Worm (Caenorhabditis elegans) whole organism, L3 larva: ENCODE results near the gene eif-3.D.
A peak's percentile ranks its signal among the peaks of the same experiment; 100 is the strongest.

ENCODE experiments used
- aly-2 ChIP-seq: fragments of 150-350 bp; optimal IDR thresholded peaks from 2 replicates; lab custom pipeline; 2014; ENCODE audit warnings: missing biosample characterization, missing genetic modification characterization
- ama-1 ChIP-seq: fragments of 150-350 bp; optimal IDR thresholded peaks from 2 replicates; lab custom pipeline; 2018
- ceh-28 ChIP-seq: fragments of 150-350 bp; optimal IDR thresholded peaks from 2 replicates; lab custom pipeline; 2014; ENCODE audit warnings: missing biosample characterization, missing genetic modification reagents, missing genetic modification characterization
- ceh-82 ChIP-seq: fragments of 150-350 bp; optimal IDR thresholded peaks from 2 replicates; lab custom pipeline; 2014; ENCODE audit warnings: missing biosample characterization, missing genetic modification characterization
- egl-5 ChIP-seq: fragments of 150-350 bp; optimal IDR thresholded peaks from 2 replicates; lab custom pipeline; 2017; ENCODE audit warnings: missing biosample characterization, missing genetic modification reagents, missing genetic modification characterization, inconsistent platforms
- elt-1 ChIP-seq: fragments of 150-350 bp; optimal IDR thresholded peaks from 2 replicates; lab custom pipeline; 2014; ENCODE audit warnings: missing biosample characterization, missing genetic modification characterization
- elt-2 ChIP-seq: sonication (generic microtip); optimal IDR thresholded peaks from 2 replicates; lab custom pipeline; 2016; ENCODE audit warnings: missing genetic modification reagents, mild to moderate bottlenecking, missing genetic modification characterization, missing compliant biosample characterization
- elt-3 ChIP-seq, 3 experiments: fragments of 150-350 bp in 1 of 3; sonication (generic microtip) in 2 of 3; optimal IDR thresholded peaks; 2 replicates in 2 of 3; 4 replicates in 1 of 3; lab custom pipeline; 2014 to 2017; ENCODE audit warnings: missing biosample characterization in 3 of 3, missing genetic modification characterization in 3 of 3
- fkh-10 ChIP-seq: sonication (generic microtip); optimal IDR thresholded peaks from 2 replicates; lab custom pipeline; 2017; ENCODE audit warnings: missing biosample characterization, missing genetic modification reagents, missing genetic modification characterization
- fkh-2 ChIP-seq: fragments of 150-350 bp; optimal IDR thresholded peaks from 2 replicates; lab custom pipeline; 2014; ENCODE audit warnings: missing biosample characterization, missing genetic modification reagents, missing genetic modification characterization
- hmg-11 ChIP-seq: sonication (generic microtip); optimal IDR thresholded peaks from 2 replicates; lab custom pipeline; 2016; ENCODE audit warnings: missing genetic modification characterization, missing compliant biosample characterization
- jun-1 ChIP-seq: fragments of 150-350 bp; optimal IDR thresholded peaks from 2 replicates; lab custom pipeline; 2014; ENCODE audit warnings: missing biosample characterization, missing genetic modification reagents, missing genetic modification characterization
- lin-15B ChIP-seq: fragments of 150-350 bp; optimal IDR thresholded peaks from 2 replicates; lab custom pipeline; 2014; ENCODE audit warnings: missing biosample characterization, missing genetic modification characterization
- lin-39 ChIP-seq: fragments of 150-350 bp; optimal IDR thresholded peaks from 2 replicates; lab custom pipeline; 2018; ENCODE audit warnings: missing biosample characterization, missing genetic modification reagents, missing genetic modification characterization
- lsy-12 ChIP-seq: sonication (generic microtip); optimal IDR thresholded peaks from 2 replicates; lab custom pipeline; 2016; ENCODE audit warnings: mild to moderate bottlenecking, missing genetic modification characterization, missing compliant biosample characterization
- mdl-1 ChIP-seq: fragments of 150-350 bp; optimal IDR thresholded peaks from 2 replicates; lab custom pipeline; 2014; ENCODE audit warnings: missing biosample characterization, missing genetic modification characterization
- mml-1 ChIP-seq: fragments of 150-350 bp; sonication (generic microtip); optimal IDR thresholded peaks from 3 replicates; lab custom pipeline; 2014; ENCODE audit warnings: missing biosample characterization, missing genetic modification characterization
- nfya-1 ChIP-seq: sonication (generic microtip); optimal IDR thresholded peaks from 2 replicates; lab custom pipeline; 2017; ENCODE audit warnings: missing genetic modification characterization, mild to moderate bottlenecking, missing compliant biosample characterization, antibody characterized with exemption, moderate library complexity; ENCODE audit not compliant: insufficient read depth
- nhr-11 ChIP-seq: fragments of 150-350 bp; optimal IDR thresholded peaks from 2 replicates; lab custom pipeline; 2014; ENCODE audit warnings: missing biosample characterization, missing genetic modification characterization
- nhr-12 ChIP-seq: fragments of 150-350 bp; optimal IDR thresholded peaks from 2 replicates; lab custom pipeline; 2014; ENCODE audit warnings: missing biosample characterization, missing genetic modification characterization
- nhr-23 ChIP-seq: fragments of 150-350 bp; optimal IDR thresholded peaks from 2 replicates; lab custom pipeline; 2014; ENCODE audit warnings: missing biosample characterization, missing genetic modification reagents, missing genetic modification characterization
- nhr-237 ChIP-seq: fragments of 150-350 bp; optimal IDR thresholded peaks from 2 replicates; lab custom pipeline; 2014; ENCODE audit warnings: missing biosample characterization, missing genetic modification characterization
- nhr-25 ChIP-seq: sonication (generic microtip); optimal IDR thresholded peaks from 2 replicates; lab custom pipeline; 2017; ENCODE audit warnings: missing biosample characterization, missing genetic modification characterization
- nhr-28 ChIP-seq: fragments of 150-350 bp; optimal IDR thresholded peaks from 2 replicates; lab custom pipeline; 2014; ENCODE audit warnings: missing biosample characterization, missing genetic modification characterization
- nhr-43 ChIP-seq: sonication (generic microtip); optimal IDR thresholded peaks from 2 replicates; lab custom pipeline; 2016; ENCODE audit warnings: mild to moderate bottlenecking, missing genetic modification characterization, missing compliant biosample characterization; ENCODE audit not compliant: poor library complexity, severe bottlenecking
- nhr-76 ChIP-seq: fragments of 150-350 bp; sonication (generic microtip); optimal IDR thresholded peaks from 5 replicates; lab custom pipeline; 2014; ENCODE audit warnings: missing biosample characterization, missing genetic modification characterization
- pha-4 ChIP-seq: fragments of 150-350 bp; optimal IDR thresholded peaks from 2 replicates; lab custom pipeline; 2014; ENCODE audit warnings: missing biosample characterization, missing genetic modification reagents, missing genetic modification characterization
- pqm-1 ChIP-seq: fragments of 150-350 bp; optimal IDR thresholded peaks from 2 replicates; lab custom pipeline; 2017; ENCODE audit warnings: missing biosample characterization, missing genetic modification characterization, inconsistent platforms
- sea-2 ChIP-seq: fragments of 150-350 bp; sonication (generic microtip); optimal IDR thresholded peaks from 4 replicates; lab custom pipeline; 2014; ENCODE audit warnings: missing biosample characterization, missing genetic modification reagents, missing genetic modification characterization
- skn-1 ChIP-seq: fragments of 150-350 bp; optimal IDR thresholded peaks from 2 replicates; lab custom pipeline; 2014; ENCODE audit warnings: missing biosample characterization, missing genetic modification characterization
- snpc-4 ChIP-seq: fragments of 150-350 bp; optimal IDR thresholded peaks from 2 replicates; lab custom pipeline; 2014; ENCODE audit warnings: missing biosample characterization, missing genetic modification characterization
- tbx-2 ChIP-seq: sonication (generic microtip); optimal IDR thresholded peaks from 2 replicates; lab custom pipeline; 2016; ENCODE audit warnings: mild to moderate bottlenecking, missing genetic modification characterization, missing compliant biosample characterization
- unc-39 ChIP-seq: sonication (generic microtip); optimal IDR thresholded peaks from 4 replicates; lab custom pipeline; 2017; ENCODE audit warnings: missing biosample characterization, missing genetic modification characterization
- zag-1 ChIP-seq: fragments of 150-350 bp; optimal IDR thresholded peaks from 2 replicates; lab custom pipeline; 2014; ENCODE audit warnings: missing biosample characterization, missing genetic modification characterization
- ztf-11 ChIP-seq: fragments of 150-350 bp; optimal IDR thresholded peaks from 2 replicates; lab custom pipeline; 2014; ENCODE audit warnings: missing biosample characterization, missing genetic modification characterization
- ztf-4 ChIP-seq: fragments of 150-350 bp; optimal IDR thresholded peaks from 2 replicates; lab custom pipeline; 2014; ENCODE audit warnings: missing biosample characterization, missing genetic modification characterization

eif-3.D gene

DNA sequence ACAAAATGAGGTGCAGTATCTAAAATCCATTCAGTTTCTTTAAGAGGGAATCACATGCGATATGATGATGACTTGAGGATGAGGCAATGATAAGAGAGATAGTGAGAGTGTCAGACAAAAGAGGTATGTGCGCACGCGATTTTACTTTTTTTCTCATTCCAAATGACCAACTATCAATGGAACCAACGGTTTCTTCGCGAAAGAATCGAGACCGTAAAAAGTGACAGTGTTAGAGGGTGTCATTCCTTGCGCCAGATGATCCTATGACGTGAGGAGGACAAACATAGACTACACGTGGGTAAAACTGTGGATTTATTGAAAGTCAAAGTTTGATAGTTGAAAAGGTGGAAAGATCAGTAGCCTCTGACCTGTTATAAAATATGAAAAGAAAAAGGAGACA, 12.4 kb upstream of the eif-3.D start:
- TF ChIP-seq skn-1 (tag; lab: Kevin White, UChicago) (peak; percentile 48), mml-1 (tag; lab: Kevin White, UChicago) (no peak), elt-2 (peak; percentile 1), elt-3 (tag; optimal IDR thresholded peaks at IDR 0.05; lab: Kevin White, UChicago) (peak in 2 of 3 experiments; percentile 36 to 84), lsy-12 (tag; lab: Kevin White, UChicago) (no peak), jun-1 (tag; lab: Kevin White, UChicago) (peak; percentile 35), nhr-43 (tag; lab: Kevin White, UChicago) (peak; percentile 48), pqm-1 (tag; lab: Kevin White, UChicago) (peak; percentile 15), nhr-23 (tag; lab: Kevin White, UChicago) (peak; percentile 67), ama-1 (lab: Kevin White, UChicago) (peak; percentile 59)

DNA sequence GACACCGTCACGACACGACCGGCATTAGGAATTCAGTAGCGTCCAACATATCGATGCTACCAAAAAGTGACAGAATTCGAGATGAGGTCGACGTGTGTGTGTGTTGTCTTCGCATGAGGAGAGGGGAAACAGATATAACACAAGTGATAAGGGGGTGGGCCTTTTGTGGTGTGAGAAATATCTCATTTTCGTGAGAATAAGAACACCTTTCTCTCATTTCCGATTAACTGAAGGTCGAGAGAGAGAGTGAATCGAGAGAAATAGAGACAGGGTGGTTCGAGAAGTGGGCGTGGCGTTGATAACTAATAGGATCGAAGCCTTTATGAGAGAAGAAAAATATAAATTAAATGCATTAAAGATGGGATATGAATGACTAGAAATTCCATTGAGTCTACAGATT, 11.8 kb upstream of the eif-3.D start:
- TF ChIP-seq ceh-82: no peak
- peak; percentile 32 for TF ChIP-seq ama-1 (lab: Kevin White, UChicago)
- peak; percentile 69 for TF ChIP-seq nhr-25 (tag; lab: Kevin White, UChicago)
- TF ChIP-seq lin-39: peak; percentile 25
- peak; percentile 16 for TF ChIP-seq nhr-43 (tag; lab: Kevin White, UChicago)
- no peak for TF ChIP-seq lsy-12 (tag; lab: Kevin White, UChicago)
- peak; percentile 36 for TF ChIP-seq nhr-23 (tag; lab: Kevin White, UChicago)
- no peak for TF ChIP-seq zag-1 (tag; lab: Kevin White, UChicago)

DNA sequence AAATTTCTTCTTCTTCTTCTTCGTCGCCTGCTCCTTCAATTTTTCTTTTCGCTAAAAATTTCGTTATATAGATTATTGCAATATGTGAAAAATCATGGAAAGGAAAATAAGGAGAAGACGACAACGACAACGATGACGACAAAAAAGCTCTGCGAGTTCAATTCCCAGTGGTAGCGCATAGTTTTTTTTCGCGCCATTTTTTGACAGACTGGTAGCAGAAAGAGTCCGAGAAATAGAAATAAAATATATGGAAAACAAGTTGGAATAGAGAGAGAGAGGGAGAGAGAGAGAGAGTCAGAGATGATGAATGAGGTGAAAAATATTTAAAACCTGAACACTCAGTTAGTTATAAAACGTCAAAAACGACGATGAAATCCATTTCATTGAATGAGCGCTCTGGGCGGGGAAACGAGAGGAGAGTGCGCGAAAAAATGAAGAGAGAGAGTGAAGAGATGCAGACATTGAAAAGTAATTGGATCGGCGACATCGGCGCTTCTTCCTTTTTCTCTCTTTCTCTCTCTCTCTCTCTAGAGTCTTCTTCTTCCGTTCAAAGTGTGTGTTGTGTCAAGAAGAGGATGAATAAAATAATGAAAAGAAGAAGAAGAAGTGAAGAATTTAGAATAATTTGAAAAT, 10.6 kb upstream of the eif-3.D start, which contains the start of gene pde-2:
pde-2 (minus strand) TSS at position 51 of the 633 bp plus-strand sequence.
- peak; percentile 15 for TF ChIP-seq lsy-12 (tag; lab: Kevin White, UChicago)
- TF ChIP-seq snpc-4 (tag; lab: Kevin White, UChicago): peak; percentile 23
- TF ChIP-seq lin-15B (tag; lab: Kevin White, UChicago): peak; percentile 31
- TF ChIP-seq pha-4: peak; percentile 61
- no peak for TF ChIP-seq pqm-1 (tag; lab: Kevin White, UChicago)
- no peak for TF ChIP-seq sea-2 (GFP tag; lab: Kevin White, UChicago)
- no peak for TF ChIP-seq zag-1 (tag; lab: Kevin White, UChicago)
- TF ChIP-seq nhr-11 (tag; lab: Kevin White, UChicago): no peak
- TF ChIP-seq aly-2 (tag; lab: Kevin White, UChicago): no peak
- TF ChIP-seq ztf-4 (tag; lab: Kevin White, UChicago): no peak
- TF ChIP-seq ztf-11 (tag; lab: Kevin White, UChicago): no peak
- TF ChIP-seq tbx-2 (tag; lab: Kevin White, UChicago): peak; percentile 34
- TF ChIP-seq egl-5 (tag; lab: Kevin White, UChicago): peak; percentile 18
- peak; percentile 70 for TF ChIP-seq hmg-11
- no peak for TF ChIP-seq jun-1 (tag; lab: Kevin White, UChicago)
- TF ChIP-seq nhr-76: no peak
- peak; percentile 79 for TF ChIP-seq nfya-1 (tag; lab: Kevin White, UChicago)
- TF ChIP-seq mdl-1 (tag; lab: Kevin White, UChicago): no peak
- peak; percentile 78 for TF ChIP-seq fkh-10 (GFP tag; lab: Kevin White, UChicago)
- TF ChIP-seq unc-39 (tag; lab: Kevin White, UChicago): no peak
- no peak for TF ChIP-seq nhr-12 (tag; lab: Kevin White, UChicago)
- TF ChIP-seq fkh-2 (tag; lab: Kevin White, UChicago): no peak
- TF ChIP-seq nhr-28: no peak
- TF ChIP-seq elt-2: no peak
- TF ChIP-seq ceh-28 (tag; lab: Kevin White, UChicago): peak; percentile 7
- no peak for TF ChIP-seq lin-39
- TF ChIP-seq ama-1 (lab: Kevin White, UChicago): peak; percentile 67
- TF ChIP-seq nhr-43 (tag; lab: Kevin White, UChicago): peak; percentile 46
- TF ChIP-seq nhr-25 (tag; lab: Kevin White, UChicago): peak; percentile 38
- TF ChIP-seq nhr-237 (tag; lab: Kevin White, UChicago): no peak
- TF ChIP-seq nhr-23 (tag; lab: Kevin White, UChicago): peak; percentile 25
- TF ChIP-seq elt-1: no peak
- no peak for TF ChIP-seq skn-1 (tag; lab: Kevin White, UChicago)
- TF ChIP-seq, all 47 proteins: peak for 14
